Worm (Caenorhabditis elegans): ENCODE measurements around the gene str-228.

DNA sequence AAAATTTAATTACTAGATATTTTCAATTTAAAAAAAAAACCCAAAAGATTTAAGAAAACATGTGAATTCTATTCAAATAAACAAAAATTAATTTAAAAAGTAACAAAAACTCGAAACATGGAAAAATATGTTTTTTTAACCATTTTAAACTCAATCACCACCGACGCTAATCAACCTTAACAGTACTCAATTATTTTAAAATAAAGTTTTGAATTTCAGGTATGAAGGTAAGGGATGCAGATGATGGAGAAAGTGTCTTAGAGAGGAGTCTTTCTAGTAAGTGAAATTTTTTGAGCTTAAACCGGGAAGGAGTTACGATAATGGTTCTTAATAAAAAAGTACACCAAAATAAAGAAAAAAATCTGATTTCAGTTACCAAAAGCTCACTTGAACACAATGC, 46.5 kb upstream of the str-228 start, which contains the start of gene slc-28.1:
- TF ChIP-seq fkh-10 (GFP tag; optimal IDR thresholded peaks at IDR 0.05) (no peak), pat-9 (tag; optimal IDR thresholded peaks at IDR 0.05) (no peak), ceh-31 (tag; optimal IDR thresholded peaks at IDR 0.05) (no peak), nfya-1 (tag; optimal IDR thresholded peaks at IDR 0.05) (no peak), npax-4 (tag; optimal IDR thresholded peaks at IDR 0.05) (no peak), ceh-6 (GFP tag; optimal IDR thresholded peaks at IDR 0.05) (no peak), pqm-1 (tag; optimal IDR thresholded peaks at IDR 0.05) (no peak), eyg-1 (tag; optimal IDR thresholded peaks at IDR 0.05) (no peak), K02D7.2 (tag; optimal IDR thresholded peaks at IDR 0.05) (no peak), unc-86 (tag; optimal IDR thresholded peaks at IDR 0.05) (no peak), fax-1 (tag; optimal IDR thresholded peaks at IDR 0.05) (no peak), ztf-16 (tag; optimal IDR thresholded peaks at IDR 0.05) (no peak), syd-9 (tag; optimal IDR thresholded peaks at IDR 0.05) (no peak), dve-1 (tag; optimal IDR thresholded peaks at IDR 0.05) (no peak)

All from whole organism, late embryonic.